Fruit fly (Drosophila melanogaster) whole organism, embryonic: ENCODE results near the gene RhoGEF4.

Source experiments
- Antp ChIP-seq: fragments of 200-800 bp; sonication (Bioruptor generic); optimal IDR thresholded peaks from 3 replicates; lab custom pipeline; 2016; ENCODE audit warnings: missing biosample characterization, missing genetic modification characterization
- Awh ChIP-seq: fragments of 200-800 bp; sonication (Bioruptor generic); IDR thresholded peaks from 2 replicates; pipeline ENCODE4, ENCODE4 v1.3.6; 2022; ENCODE audit warnings: missing biosample characterization, missing genetic modification characterization
- Blimp-1 ChIP-seq: fragments of 200-800 bp; sonication (Bioruptor generic); optimal IDR thresholded peaks from 3 replicates; lab custom pipeline; 2018; ENCODE audit warnings: missing biosample characterization, missing genetic modification characterization, mild to moderate bottlenecking, moderate library complexity, missing genetic modification reagents
- Bteb2 ChIP-seq: fragments of 200-800 bp; sonication (Bioruptor generic); optimal IDR thresholded peaks from 2 replicates; lab custom pipeline; 2016; ENCODE audit warnings: missing biosample characterization, missing genetic modification characterization
- CG10267 ChIP-seq: fragments of 200-800 bp; sonication (Bioruptor generic); optimal IDR thresholded peaks from 2 replicates; lab custom pipeline; 2018; ENCODE audit warnings: missing biosample characterization, mild to moderate bottlenecking, missing genetic modification characterization, moderate library complexity
- CG10366 ChIP-seq: fragments of 200-800 bp; sonication (Bioruptor generic); IDR thresholded peaks from 2 replicates; pipeline ENCODE4 v1.3.6; 2022; ENCODE audit warnings: missing biosample characterization, missing genetic modification characterization
- CG11247 ChIP-seq: fragments of 200-800 bp; sonication (Bioruptor generic); IDR thresholded peaks from 2 replicates; pipeline ENCODE4 v1.3.6; 2022; ENCODE audit warnings: missing biosample characterization, missing genetic modification characterization
- CG11695 ChIP-seq: fragments of 200-800 bp; sonication (Bioruptor generic); IDR thresholded peaks from 3 replicates; pipeline ENCODE4 v1.3.6; 2022; ENCODE audit warnings: missing biosample characterization, missing genetic modification characterization
- CG12744 ChIP-seq: fragments of 200-800 bp; sonication (Bioruptor generic); optimal IDR thresholded peaks from 2 replicates; lab custom pipeline; 2016; ENCODE audit warnings: missing biosample characterization, missing genetic modification characterization
- CG13894 ChIP-seq: fragments of 200-800 bp; sonication (Bioruptor generic); optimal IDR thresholded peaks from 3 replicates; lab custom pipeline; 2018; ENCODE audit warnings: missing biosample characterization, mild to moderate bottlenecking, missing genetic modification characterization, moderate library complexity
- CG16815 ChIP-seq: fragments of 200-800 bp; sonication (Bioruptor generic); optimal IDR thresholded peaks from 3 replicates; lab custom pipeline; 2017; ENCODE audit warnings: missing biosample characterization, mild to moderate bottlenecking, missing genetic modification characterization
- CG16863 ChIP-seq: fragments of 200-800 bp; sonication (Bioruptor generic); optimal IDR thresholded peaks from 3 replicates; lab custom pipeline; 2016; ENCODE audit warnings: missing biosample characterization, missing genetic modification characterization
- CG17361 ChIP-seq: fragments of 200-800 bp; sonication (Bioruptor generic); IDR thresholded peaks from 3 replicates; pipeline ENCODE4 v1.3.6; 2022; ENCODE audit warnings: missing biosample characterization, missing genetic modification characterization
- CG2678 ChIP-seq: fragments of 200-800 bp; sonication (Bioruptor generic); optimal IDR thresholded peaks from 3 replicates; lab custom pipeline; 2019; ENCODE audit warnings: missing biosample characterization, mild to moderate bottlenecking, missing genetic modification characterization, moderate library complexity
- CG32532 ChIP-seq: fragments of 200-800 bp; sonication (Bioruptor generic); IDR thresholded peaks from 2 replicates; pipeline ENCODE4 v1.3.6; 2022; ENCODE audit warnings: missing biosample characterization, missing genetic modification characterization
- CG3995 ChIP-seq: fragments of 200-800 bp; sonication (Bioruptor generic); optimal IDR thresholded peaks from 3 replicates; lab custom pipeline; 2016; ENCODE audit warnings: missing biosample characterization, missing genetic modification characterization
- CG6683 ChIP-seq: fragments of 200-800 bp; sonication (Bioruptor generic); optimal IDR thresholded peaks from 2 replicates; lab custom pipeline; 2017; ENCODE audit warnings: missing biosample characterization, mild to moderate bottlenecking, missing genetic modification characterization, missing genetic modification reagents
- CG7987 ChIP-seq: fragments of 200-800 bp; sonication (Bioruptor generic); optimal IDR thresholded peaks from 2 replicates; lab custom pipeline; 2018; ENCODE audit warnings: missing biosample characterization, mild to moderate bottlenecking, missing genetic modification characterization, moderate library complexity
- CG8359 ChIP-seq: fragments of 200-800 bp; sonication (Bioruptor generic); optimal IDR thresholded peaks from 2 replicates; lab custom pipeline; 2017; ENCODE audit warnings: missing biosample characterization, mild to moderate bottlenecking, missing genetic modification characterization, borderline replicate concordance
- CG9215 ChIP-seq: fragments of 200-800 bp; sonication (Bioruptor generic); IDR thresholded peaks from 2 replicates; pipeline ENCODE4 v1.3.6; 2022; ENCODE audit warnings: missing biosample characterization, missing genetic modification characterization
- HHEX ChIP-seq: fragments of 200-800 bp; sonication (Bioruptor generic); optimal IDR thresholded peaks from 3 replicates; lab custom pipeline; 2017; ENCODE audit warnings: missing biosample characterization, mild to moderate bottlenecking, missing genetic modification characterization, missing genetic modification reagents
- HLH4C ChIP-seq: fragments of 200-800 bp; sonication (Bioruptor generic); IDR thresholded peaks from 3 replicates; pipeline ENCODE4 v1.3.6; 2022; ENCODE audit warnings: missing biosample characterization, missing genetic modification characterization; ENCODE audit not compliant: partially characterized antibody
- Hey ChIP-seq: fragments of 200-800 bp; sonication (Bioruptor generic); optimal IDR thresholded peaks from 3 replicates; lab custom pipeline; 2018; ENCODE audit warnings: missing biosample characterization, mild to moderate bottlenecking, missing genetic modification characterization
- Lim3 ChIP-seq: fragments of 200-800 bp; sonication (Bioruptor generic); IDR thresholded peaks from 2 replicates; pipeline ENCODE4 v1.3.6; 2022; ENCODE audit warnings: missing biosample characterization, missing genetic modification characterization
- Max ChIP-seq: fragments of 200-800 bp; sonication (Bioruptor generic); optimal IDR thresholded peaks from 2 replicates; lab custom pipeline; 2016; ENCODE audit warnings: missing biosample characterization, mild to moderate bottlenecking, missing genetic modification characterization
- Oaz ChIP-seq: fragments of 200-800 bp; sonication (Bioruptor generic); IDR thresholded peaks from 2 replicates; pipeline ENCODE4 v1.3.6; 2022; ENCODE audit warnings: missing biosample characterization, missing genetic modification characterization
- PHDP ChIP-seq: fragments of 200-800 bp; sonication (Bioruptor generic); optimal IDR thresholded peaks from 3 replicates; lab custom pipeline; 2018; ENCODE audit warnings: missing biosample characterization, mild to moderate bottlenecking, missing genetic modification characterization, moderate library complexity
- ac ChIP-seq: fragments of 200-800 bp; sonication (Bioruptor generic); optimal IDR thresholded peaks from 3 replicates; lab custom pipeline; 2017; ENCODE audit warnings: missing biosample characterization, mild to moderate bottlenecking, missing genetic modification characterization
- al ChIP-seq: fragments of 200-800 bp; sonication (Bioruptor generic); IDR thresholded peaks from 2 replicates; pipeline ENCODE4 v1.3.6; 2022; ENCODE audit warnings: missing biosample characterization, missing genetic modification characterization
- amos ChIP-seq: fragments of 200-800 bp; sonication (Bioruptor generic); IDR thresholded peaks from 2 replicates; pipeline ENCODE4 v1.3.6; 2022; ENCODE audit warnings: missing biosample characterization, missing genetic modification characterization; ENCODE audit not compliant: partially characterized antibody
- bbx ChIP-seq: fragments of 200-800 bp; sonication (Bioruptor generic); IDR thresholded peaks from 2 replicates; pipeline ENCODE4 v1.3.6; 2022; ENCODE audit warnings: missing biosample characterization, missing genetic modification characterization; ENCODE audit not compliant: partially characterized antibody
- br ChIP-seq: fragments of >200 bp; optimal IDR thresholded peaks from 2 replicates; lab custom pipeline; 2017
- cad ChIP-seq: fragments of >200 bp; optimal IDR thresholded peaks from 2 replicates; lab custom pipeline; 2017; ENCODE audit warnings: missing biosample characterization, missing genetic modification characterization
- en ChIP-seq: fragments of 200-800 bp; sonication (Bioruptor generic); optimal IDR thresholded peaks from 2 replicates; lab custom pipeline; 2016; ENCODE audit warnings: missing biosample characterization, missing genetic modification characterization
- ewg ChIP-seq: fragments of 200-800 bp; sonication (Bioruptor generic); optimal IDR thresholded peaks from 3 replicates; lab custom pipeline; 2017; ENCODE audit warnings: mild to moderate bottlenecking, missing biosample characterization, missing genetic modification reagents, missing genetic modification characterization
- ken ChIP-seq: fragments of 200-800 bp; sonication (Bioruptor generic); IDR thresholded peaks from 3 replicates; pipeline ENCODE4 v1.3.6; 2022; ENCODE audit warnings: missing biosample characterization, missing genetic modification characterization
- lmd ChIP-seq: fragments of 200-800 bp; sonication (Bioruptor generic); IDR thresholded peaks from 2 replicates; pipeline ENCODE4 v1.3.6; 2022; ENCODE audit warnings: missing biosample characterization, missing genetic modification characterization
- lola ChIP-seq, 3 experiments: fragments of >200 bp in 2 of 3; fragments of 200-800 bp in 1 of 3; sonication (Bioruptor generic) in 1 of 3; optimal IDR thresholded peaks; 2 replicates each; lab custom pipeline; 2017 to 2019; ENCODE audit warnings: missing biosample characterization in 3 of 3, missing genetic modification characterization in 3 of 3, mild to moderate bottlenecking in 1 of 3, moderate library complexity in 1 of 3
- mirr ChIP-seq: fragments of 200-800 bp; sonication (Bioruptor generic); optimal IDR thresholded peaks from 3 replicates; lab custom pipeline; 2018; ENCODE audit warnings: missing biosample characterization, mild to moderate bottlenecking, missing genetic modification characterization
- nerfin-1 ChIP-seq: fragments of 200-800 bp; sonication (Bioruptor generic); optimal IDR thresholded peaks from 3 replicates; lab custom pipeline; 2019; ENCODE audit warnings: missing biosample characterization, mild to moderate bottlenecking, missing genetic modification characterization, moderate library complexity
- org-1 ChIP-seq: fragments of 200-800 bp; sonication (Bioruptor generic); optimal IDR thresholded peaks from 2 replicates; lab custom pipeline; 2017; ENCODE audit warnings: missing biosample characterization, missing genetic modification characterization
- pfk ChIP-seq: fragments of 200-800 bp; sonication (Bioruptor generic); optimal IDR thresholded peaks from 2 replicates; lab custom pipeline; 2018; ENCODE audit warnings: missing biosample characterization, mild to moderate bottlenecking, missing genetic modification characterization, moderate library complexity
- pzg ChIP-seq: fragments of 200-800 bp; sonication (Bioruptor generic); optimal IDR thresholded peaks from 3 replicates; lab custom pipeline; 2018; ENCODE audit warnings: missing biosample characterization, mild to moderate bottlenecking, missing genetic modification characterization, moderate library complexity
- sd ChIP-seq: fragments of 200-800 bp; sonication (Bioruptor generic); optimal IDR thresholded peaks from 3 replicates; lab custom pipeline; 2018; ENCODE audit warnings: missing biosample characterization, mild to moderate bottlenecking, missing genetic modification characterization, moderate library complexity
- sr ChIP-seq: fragments of 200-800 bp; sonication (Bioruptor generic); IDR thresholded peaks from 3 replicates; pipeline ENCODE4 v1.3.6; 2022; ENCODE audit warnings: missing biosample characterization, missing genetic modification characterization
- tgo ChIP-seq: fragments of 200-800 bp; sonication (Bioruptor generic); IDR thresholded peaks from 3 replicates; pipeline ENCODE4 v1.3.6; 2022; ENCODE audit warnings: missing biosample characterization, missing genetic modification characterization
- ttk ChIP-seq: fragments of 200-800 bp; sonication (Bioruptor generic); IDR thresholded peaks from 2 replicates; pipeline ENCODE4 v2.1.2; 2022; ENCODE audit warnings: missing biosample characterization, missing genetic modification characterization
- z ChIP-seq: fragments of 200-800 bp; sonication (Bioruptor generic); IDR thresholded peaks from 3 replicates; pipeline ENCODE4 v1.3.6; 2022; ENCODE audit warnings: missing biosample characterization, missing genetic modification characterization
- zf30C ChIP-seq: fragments of 200-800 bp; sonication (Bioruptor generic); optimal IDR thresholded peaks from 3 replicates; lab custom pipeline; 2018; ENCODE audit warnings: missing biosample characterization, mild to moderate bottlenecking, missing genetic modification characterization

Gene RhoGEF4

dm6 chr3L:7328567-7329253 lies 5.5 kb upstream of the RhoGEF4 start, which contains the start of the genes mrva, CG42307 and mus312 (continued):
- TF ChIP-seq lmd (GFP tag; lab: Robert Waterston, UW) (peak; percentile 82), sr (GFP tag; lab: Robert Waterston, UW) (no peak), Hey (tag; lab: Kevin White, UChicago) (no peak), CG6683 (GFP tag; lab: Kevin White, UChicago) (peak; percentile 78), br (lab: Kevin White, UChicago) (no peak), al (GFP tag; lab: Robert Waterston, UW) (peak; percentile 79), org-1 (GFP tag; lab: Kevin White, UChicago) (peak; percentile 66), pfk (GFP tag; lab: Kevin White, UChicago) (peak; percentile 5), CG3995 (GFP tag; lab: Kevin White, UChicago) (no peak), ac (peak; percentile 52), Antp (GFP tag; lab: Kevin White, UChicago) (peak; percentile 39), cad (no peak), HLH4C (GFP tag; lab: Robert Waterston, UW) (peak; percentile 32; the same call in 1 of the 3 replicates), Oaz (GFP tag; lab: Robert Waterston, UW) (peak; percentile 78), CG17361 (GFP tag; lab: Robert Waterston, UW) (peak; percentile 96), CG13894 (tag; lab: Kevin White, UChicago) (peak; percentile 94), Awh (peak; percentile 73), CG2678 (no peak), nerfin-1 (tag; lab: Kevin White, UChicago) (peak; percentile 81), mirr (GFP tag; lab: Kevin White, UChicago) (peak; percentile 65), Max (peak; percentile 71), en (GFP tag; lab: Kevin White, UChicago) (no peak), ken (GFP tag; lab: Robert Waterston, UW) (peak; percentile 68), PHDP (tag; lab: Kevin White, UChicago) (peak; percentile 94), tgo (GFP tag; lab: Robert Waterston, UW) (peak; percentile 90), Bteb2 (GFP tag; lab: Kevin White, UChicago) (peak; percentile 14), sd (no peak), CG11695 (peak; percentile 83), HHEX (peak; percentile 88), CG12744 (peak; percentile 8), ewg (GFP tag; lab: Kevin White, UChicago) (peak; percentile 77), Lim3 (0 out of 2 replicates have a peak, but pooled peaks have one; percentile 28), bbx (GFP tag; lab: Robert Waterston, UW) (peak; percentile 55; the same call in 1 of the 2 replicates), CG10267 (tag; lab: Kevin White, UChicago) (peak; percentile 86), zf30C (GFP tag; lab: Kevin White, UChicago) (peak; percentile 42), pzg (GFP tag; lab: Kevin White, UChicago) (peak; percentile 76), CG11247 (GFP tag; lab: Robert Waterston, UW) (peak; percentile 75), z (GFP tag; lab: Robert Waterston, UW) (no peak), ttk (peak; percentile 79), CG8359 (GFP tag; lab: Kevin White, UChicago) (peak; percentile 62), Blimp-1 (peak; percentile 90), amos (peak; percentile 50; the same call in 1 of the 2 replicates), CG10366 (GFP tag; lab: Robert Waterston, UW) (peak; percentile 77), CG16815 (peak; percentile 68), CG9215 (peak; percentile 74), CG32532 (peak; percentile 91), CG16863 (GFP tag; lab: Kevin White, UChicago) (no peak), lola (GFP tag; optimal IDR thresholded peaks at IDR 0.05; lab: Kevin White, UChicago) (peak in 1 of 3 experiments; percentile 92), CG7987 (GFP tag; lab: Kevin White, UChicago) (peak; percentile 31)
